Worm (Caenorhabditis elegans) whole organism, L1 larva: ENCODE data around the gene F22D3.4.
A peak's percentile ranks its signal among the peaks of the same experiment; 100 is the strongest.

Experiments
- C04F5.9 ChIP-seq: sonication (generic microtip); optimal IDR thresholded peaks from 2 replicates; lab custom pipeline; 2016; ENCODE audit warnings: missing genetic modification characterization, missing compliant biosample characterization
- C16A3.4 ChIP-seq: fragments of 150-350 bp; optimal IDR thresholded peaks from 2 replicates; lab custom pipeline; 2014; ENCODE audit warnings: missing biosample characterization, missing genetic modification characterization
- F16B12.6 ChIP-seq: fragments of 150-350 bp; optimal IDR thresholded peaks from 2 replicates; lab custom pipeline; 2014; ENCODE audit warnings: missing biosample characterization, missing genetic modification characterization
- Y116A8C.19 ChIP-seq: sonication (generic microtip); optimal IDR thresholded peaks from 2 replicates; lab custom pipeline; 2016; ENCODE audit warnings: missing compliant biosample characterization, missing genetic modification characterization, borderline replicate concordance
- alr-1 ChIP-seq: fragments of 200-800 bp; sonication (Bioruptor generic); optimal IDR thresholded peaks from 2 replicates; lab custom pipeline; 2018; ENCODE audit warnings: borderline replicate concordance, mild to moderate bottlenecking, missing genetic modification characterization, missing compliant biosample characterization
- aly-2 ChIP-seq: fragments of 150-350 bp; optimal IDR thresholded peaks from 2 replicates; lab custom pipeline; 2014; ENCODE audit warnings: missing biosample characterization, missing genetic modification characterization
- blmp-1 ChIP-seq: fragments of 150-350 bp; optimal IDR thresholded peaks from 2 replicates; lab custom pipeline; 2014; ENCODE audit warnings: missing biosample characterization, missing genetic modification characterization
- ceh-82 ChIP-seq, 3 experiments: fragments of 150-350 bp in 1 of 3; sonication (generic microtip) in 2 of 3; optimal IDR thresholded peaks; 2 replicates each; lab custom pipeline; 2014 to 2017; ENCODE audit warnings: missing biosample characterization in 3 of 3, missing genetic modification characterization in 3 of 3
- dsc-1 ChIP-seq: sonication (generic microtip); optimal IDR thresholded peaks from 2 replicates; lab custom pipeline; 2016; ENCODE audit warnings: mild to moderate bottlenecking, missing genetic modification characterization, missing compliant biosample characterization
- efl-1 ChIP-seq, 4 experiments: fragments of 150-350 bp; optimal IDR thresholded peaks in 3 of 4; peaks in 1 of 4; 1 replicate in 1 of 4; 2 replicates in 3 of 4; lab custom pipeline; 2014; ENCODE audit warnings: missing biosample characterization in 2 of 4, missing genetic modification characterization in 2 of 4, missing genetic modification reagents in 2 of 4
- egl-13 ChIP-seq: sonication (generic microtip); optimal IDR thresholded peaks from 2 replicates; lab custom pipeline; 2016; ENCODE audit warnings: missing genotype, missing genetic modification reagents, missing genetic modification characterization, missing compliant biosample characterization
- egl-27 ChIP-seq, 2 experiments: fragments of 150-350 bp in 1 of 2; sonication (generic microtip); optimal IDR thresholded peaks; 3 replicates each; lab custom pipeline; 2017 to 2018; ENCODE audit warnings: missing biosample characterization in 2 of 2, missing genetic modification characterization in 2 of 2, missing genetic modification reagents in 2 of 2
- elt-3 ChIP-seq, 6 experiments: fragments of 150-350 bp in 1 of 6; sonication (generic microtip); optimal IDR thresholded peaks; 2 replicates each; lab custom pipeline; 2017 to 2018; ENCODE audit warnings: missing biosample characterization in 6 of 6, missing genetic modification characterization in 6 of 6, inconsistent platforms in 1 of 6
- fkh-8 ChIP-seq: sonication (generic microtip); optimal IDR thresholded peaks from 2 replicates; lab custom pipeline; 2016; ENCODE audit warnings: mild to moderate bottlenecking, missing genetic modification characterization, missing compliant biosample characterization
- hlh-17 ChIP-seq: fragments of 200-800 bp; sonication (Bioruptor generic); optimal IDR thresholded peaks from 2 replicates; lab custom pipeline; 2018; ENCODE audit warnings: missing genetic modification characterization, mild to moderate bottlenecking, missing compliant biosample characterization, moderate library complexity, borderline replicate concordance
- hlh-4 ChIP-seq: sonication (generic microtip); optimal IDR thresholded peaks from 2 replicates; lab custom pipeline; 2016; ENCODE audit warnings: mild to moderate bottlenecking, missing genetic modification characterization, missing compliant biosample characterization
- isw-1 ChIP-seq: fragments of 200-800 bp; sonication (Bioruptor generic); IDR thresholded peaks from 2 replicates; pipeline ENCODE4 v1.3.6; 2022; ENCODE audit warnings: missing genetic modification characterization, missing compliant biosample characterization
- jun-1 ChIP-seq: fragments of 150-350 bp; optimal IDR thresholded peaks from 2 replicates; lab custom pipeline; 2014; ENCODE audit warnings: missing biosample characterization, missing genetic modification reagents, missing genetic modification characterization
- lin-13 ChIP-seq: fragments of 150-350 bp; optimal IDR thresholded peaks from 2 replicates; lab custom pipeline; 2014; ENCODE audit warnings: missing biosample characterization, missing genetic modification reagents, missing genetic modification characterization
- lin-14 ChIP-seq: fragments of 200-800 bp; sonication (Bioruptor generic); optimal IDR thresholded peaks from 2 replicates; lab custom pipeline; 2018; ENCODE audit warnings: mild to moderate bottlenecking, missing genetic modification characterization, moderate library complexity, missing compliant biosample characterization
- lin-35 ChIP-seq, 2 experiments: fragments of 150-350 bp; optimal IDR thresholded peaks; 2 replicates each; lab custom pipeline; 2014; ENCODE audit warnings: missing biosample characterization in 2 of 2, missing genetic modification characterization in 2 of 2, missing genetic modification reagents in 2 of 2
- lir-3 ChIP-seq: sonication (generic microtip); optimal IDR thresholded peaks from 2 replicates; lab custom pipeline; 2016; ENCODE audit warnings: mild to moderate bottlenecking, missing genetic modification characterization, moderate library complexity, missing compliant biosample characterization; ENCODE audit not compliant: poor library complexity
- mab-9 ChIP-seq: fragments of 200-800 bp; sonication (Bioruptor generic); IDR thresholded peaks from 2 replicates; pipeline ENCODE4 v1.3.6; 2022; ENCODE audit warnings: missing genetic modification reagents, missing genetic modification characterization, missing compliant biosample characterization
- nhr-20 ChIP-seq: sonication (generic microtip); optimal IDR thresholded peaks from 2 replicates; lab custom pipeline; 2016; ENCODE audit warnings: mild to moderate bottlenecking, missing genetic modification characterization, missing compliant biosample characterization
- nhr-71 ChIP-seq: sonication (generic microtip); optimal IDR thresholded peaks from 2 replicates; lab custom pipeline; 2016; ENCODE audit warnings: mild to moderate bottlenecking, missing genetic modification characterization, moderate library complexity, missing compliant biosample characterization
- nhr-84 ChIP-seq: sonication (generic microtip); optimal IDR thresholded peaks from 2 replicates; lab custom pipeline; 2017; ENCODE audit warnings: missing biosample characterization, missing genetic modification characterization
- pqm-1 ChIP-seq: sonication (generic microtip); optimal IDR thresholded peaks from 3 replicates; lab custom pipeline; 2017; ENCODE audit warnings: missing biosample characterization, missing genetic modification characterization
- rnt-1 ChIP-seq: sonication (generic microtip); optimal IDR thresholded peaks from 2 replicates; lab custom pipeline; 2016; ENCODE audit warnings: mild to moderate bottlenecking, missing genetic modification characterization, moderate library complexity, missing compliant biosample characterization
- skn-1 ChIP-seq: fragments of 150-350 bp; optimal IDR thresholded peaks from 2 replicates; lab custom pipeline; 2014; ENCODE audit warnings: missing biosample characterization, missing genetic modification characterization
- tbx-2 ChIP-seq: sonication (generic microtip); optimal IDR thresholded peaks from 2 replicates; lab custom pipeline; 2016; ENCODE audit warnings: missing genetic modification characterization, missing compliant biosample characterization
- unc-130 ChIP-seq: fragments of 150-350 bp; optimal IDR thresholded peaks from 2 replicates; lab custom pipeline; 2017; ENCODE audit warnings: missing biosample characterization, missing genetic modification characterization, inconsistent platforms
- unc-30 ChIP-seq: sonication (generic microtip); optimal IDR thresholded peaks from 2 replicates; lab custom pipeline; 2017; ENCODE audit warnings: missing biosample characterization, missing genetic modification characterization
- unc-86 ChIP-seq: sonication (generic microtip); optimal IDR thresholded peaks from 2 replicates; lab custom pipeline; 2016; ENCODE audit warnings: missing genetic modification characterization, missing compliant biosample characterization
- unc-98 ChIP-seq: fragments of 200-800 bp; sonication (Bioruptor generic); IDR thresholded peaks from 2 replicates; pipeline ENCODE4 v1.3.6; 2022; ENCODE audit warnings: missing genetic modification characterization, missing compliant biosample characterization
- zag-1 ChIP-seq: fragments of 150-350 bp; optimal IDR thresholded peaks from 2 replicates; lab custom pipeline; 2014; ENCODE audit warnings: missing biosample characterization, missing genetic modification characterization
- zip-4 ChIP-seq: fragments of 200-800 bp; sonication (Bioruptor generic); optimal IDR thresholded peaks from 2 replicates; lab custom pipeline; 2018; ENCODE audit warnings: mild to moderate bottlenecking, missing genetic modification characterization, moderate library complexity, missing compliant biosample characterization
- ztf-11 ChIP-seq, 2 experiments: sonication (generic microtip); optimal IDR thresholded peaks; 2 replicates each; lab custom pipeline; 2016 to 2017; ENCODE audit warnings: missing genetic modification characterization in 2 of 2, missing biosample characterization in 1 of 2, missing compliant biosample characterization in 1 of 2
- ztf-4 ChIP-seq: fragments of 150-350 bp; optimal IDR thresholded peaks from 2 replicates; lab custom pipeline; 2014; ENCODE audit warnings: missing biosample characterization, missing genetic modification characterization

The F22D3.4 gene

DNA sequence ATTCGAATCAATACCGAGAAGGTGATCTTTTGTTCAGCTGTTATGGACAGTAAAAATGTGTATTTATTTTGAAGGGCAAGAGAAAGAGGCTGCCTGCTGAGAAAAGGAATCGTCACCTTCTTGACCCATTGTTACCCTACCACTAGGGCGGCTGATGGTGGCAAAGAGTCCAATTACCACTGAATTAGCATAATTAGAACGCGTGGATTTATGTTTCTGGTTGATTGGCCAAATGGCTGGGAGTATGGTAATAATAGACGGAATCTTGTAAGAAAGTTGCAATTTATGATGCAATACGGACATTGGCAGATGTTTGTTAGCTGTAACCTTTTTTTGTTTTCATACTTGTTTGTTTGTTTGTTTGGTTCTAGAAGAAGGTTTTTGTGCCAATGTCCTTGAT, 12.5 kb upstream of the F22D3.4 start:
- peak; percentile 3 for TF ChIP-seq lin-14 (GFP tag; lab: Kevin White, UChicago)
- TF ChIP-seq aly-2 = no peak

ce11 chrII:6937057-6937456, 9.7 kb upstream of the F22D3.4 start:
- peak; percentile 2 for TF ChIP-seq fkh-8
- TF ChIP-seq Y116A8C.19 = no peak
- TF ChIP-seq hlh-4 (tag; lab: Kevin White, UChicago) = no peak
- TF ChIP-seq F16B12.6 = no peak
- TF ChIP-seq ceh-82 (tag; optimal IDR thresholded peaks at IDR 0.05; lab: Kevin White, UChicago) = no peak
- TF ChIP-seq jun-1 (tag; lab: Kevin White, UChicago) = no peak
- peak; percentile 32 for TF ChIP-seq dsc-1 (tag; lab: Kevin White, UChicago)

ce11 chrII:6936528-6936927, 9.1 kb upstream of the F22D3.4 start:
- no peak for TF ChIP-seq alr-1 (tag; lab: Kevin White, UChicago)
- TF ChIP-seq lir-3 (tag; lab: Kevin White, UChicago) = no peak
- peak; percentile 4 for TF ChIP-seq nhr-71 (tag; lab: Kevin White, UChicago)
- no peak for TF ChIP-seq mab-9 (GFP tag; lab: Robert Waterston, UW)
- TF ChIP-seq efl-1 (optimal IDR thresholded peaks at IDR 0.05; lab: Kevin White, UChicago) = no peak
- TF ChIP-seq efl-1 (GFP tag; optimal IDR thresholded peaks at IDR 0.05 in 1 of 2; lab: Kevin White, UChicago) = peak in 1 of 2 experiments; percentile 71

- TF ChIP-seq nhr-20 (tag; lab: Kevin White, UChicago) (no peak), egl-13 (peak; percentile 19), elt-3 (tag; optimal IDR thresholded peaks at IDR 0.05; lab: Kevin White, UChicago) (no peak), hlh-17 (GFP tag; lab: Kevin White, UChicago) (no peak), C04F5.9 (tag; lab: Kevin White, UChicago) (no peak), isw-1 (GFP tag; lab: Robert Waterston, UW) (no peak), unc-86 (peak; percentile 36), ztf-11 (tag; optimal IDR thresholded peaks at IDR 0.05; lab: Kevin White, UChicago) (peak in 1 of 2 experiments; percentile 50), nhr-71 (tag; lab: Kevin White, UChicago) (no peak), unc-98 (GFP tag; lab: Robert Waterston, UW) (no peak), tbx-2 (tag; lab: Kevin White, UChicago) (peak; percentile 29), unc-130 (tag; lab: Kevin White, UChicago) (no peak), aly-2 (no peak), efl-1 (optimal IDR thresholded peaks at IDR 0.05; lab: Kevin White, UChicago) (no peak), efl-1 (GFP tag; optimal IDR thresholded peaks at IDR 0.05 in 1 of 2; lab: Kevin White, UChicago) (peak in 1 of 2 experiments; percentile 88), lin-14 (GFP tag; lab: Kevin White, UChicago) (no peak), zip-4 (GFP tag; lab: Kevin White, UChicago) (no peak), rnt-1 (no peak), egl-27 (tag; optimal IDR thresholded peaks at IDR 0.05; lab: Kevin White, UChicago) (no peak), ztf-4 (tag; lab: Kevin White, UChicago) (no peak), skn-1 (tag; lab: Kevin White, UChicago) (no peak), lin-35 (GFP tag; optimal IDR thresholded peaks at IDR 0.05; lab: Kevin White, UChicago) (no peak), unc-30 (tag; lab: Kevin White, UChicago) (no peak), C16A3.4 (tag; lab: Kevin White, UChicago) (no peak), nhr-84 (tag; lab: Kevin White, UChicago) (no peak), dsc-1 (tag; lab: Kevin White, UChicago) (peak; percentile 41), pqm-1 (tag; lab: Kevin White, UChicago) (no peak), lin-13 (no peak), zag-1 (tag; lab: Kevin White, UChicago) (no peak), Y116A8C.19 (no peak), hlh-4 (tag; lab: Kevin White, UChicago) (no peak), blmp-1 (tag; lab: Kevin White, UChicago) (no peak)
- TF ChIP-seq, all 84 proteins: peak for 6
Measured at ce11 chrII:6935975-6936374, 8.6 kb upstream of the F22D3.4 start.
